Fruit fly (Drosophila melanogaster) whole organism, embryonic: Measurements from ENCODE around the gene Alh.

Experiments used
- B-H2 ChIP-seq: fragments of 200-800 bp; sonication (Bioruptor generic); optimal IDR thresholded peaks from 2 replicates; lab custom pipeline; 2018; ENCODE audit warnings: missing biosample characterization, mild to moderate bottlenecking, missing genetic modification characterization
- CG11723 ChIP-seq: fragments of 200-800 bp; sonication (Bioruptor generic); optimal IDR thresholded peaks from 2 replicates; lab custom pipeline; 2017; ENCODE audit warnings: missing biosample characterization, mild to moderate bottlenecking, missing genetic modification characterization
- CG12236 ChIP-seq: fragments of 200-800 bp; sonication (Bioruptor generic); optimal IDR thresholded peaks from 2 replicates; lab custom pipeline; 2016; ENCODE audit warnings: missing biosample characterization, missing genetic modification characterization
- CG12659 ChIP-seq: fragments of 200-800 bp; sonication (Bioruptor generic); optimal IDR thresholded peaks from 3 replicates; lab custom pipeline; 2017; ENCODE audit warnings: mild to moderate bottlenecking, missing biosample characterization, missing genetic modification reagents, missing genetic modification characterization
- CG1529 ChIP-seq: fragments of 200-800 bp; sonication (Bioruptor generic); optimal IDR thresholded peaks from 3 replicates; lab custom pipeline; 2018; ENCODE audit warnings: missing biosample characterization, missing genetic modification characterization
- CG16779 ChIP-seq: fragments of 200-800 bp; sonication (Bioruptor generic); IDR thresholded peaks from 2 replicates; pipeline ENCODE4 v1.3.6; 2022; ENCODE audit warnings: missing biosample characterization, missing genetic modification characterization
- CG33557 ChIP-seq: fragments of 200-800 bp; sonication (Bioruptor generic); optimal IDR thresholded peaks from 2 replicates; lab custom pipeline; 2019; ENCODE audit warnings: missing biosample characterization, mild to moderate bottlenecking, missing genetic modification characterization, moderate library complexity
- CG34376 ChIP-seq: fragments of 200-800 bp; sonication (Bioruptor generic); optimal IDR thresholded peaks from 2 replicates; lab custom pipeline; 2018; ENCODE audit warnings: missing biosample characterization, mild to moderate bottlenecking, missing genetic modification characterization
- CG4820 ChIP-seq: fragments of 200-800 bp; sonication (Bioruptor generic); optimal IDR thresholded peaks from 3 replicates; lab custom pipeline; 2016; ENCODE audit warnings: missing biosample characterization, missing genetic modification characterization
- CG4854 ChIP-seq: fragments of 200-800 bp; sonication (Bioruptor generic); optimal IDR thresholded peaks from 2 replicates; lab custom pipeline; 2016; ENCODE audit warnings: missing biosample characterization, missing genetic modification characterization, inconsistent platforms
- CG7372 ChIP-seq: fragments of 200-800 bp; sonication (Bioruptor generic); IDR thresholded peaks from 2 replicates; pipeline ENCODE4 v1.3.6; 2022; ENCODE audit warnings: missing biosample characterization, missing genetic modification characterization
- ERR ChIP-seq: fragments of 200-800 bp; sonication (Bioruptor generic); optimal IDR thresholded peaks from 2 replicates; lab custom pipeline; 2016; ENCODE audit warnings: missing biosample characterization, missing genetic modification characterization
- Fer3 ChIP-seq: fragments of 200-800 bp; sonication (Bioruptor generic); optimal IDR thresholded peaks from 2 replicates; lab custom pipeline; 2018; ENCODE audit warnings: missing biosample characterization, mild to moderate bottlenecking, missing genetic modification characterization, moderate library complexity
- Meics ChIP-seq: fragments of 200-800 bp; sonication (Bioruptor generic); optimal IDR thresholded peaks from 2 replicates; lab custom pipeline; 2017; ENCODE audit warnings: missing biosample characterization, mild to moderate bottlenecking, missing genetic modification characterization
- NC2β ChIP-seq: fragments of 200-800 bp; sonication (Bioruptor generic); optimal IDR thresholded peaks from 2 replicates; lab custom pipeline; 2016; ENCODE audit warnings: missing biosample characterization, missing genetic modification characterization
- abd-A ChIP-seq: fragments of 200-800 bp; sonication (Bioruptor generic); optimal IDR thresholded peaks from 3 replicates; lab custom pipeline; 2019; ENCODE audit warnings: missing biosample characterization, mild to moderate bottlenecking, missing genetic modification characterization, moderate library complexity
- ara ChIP-seq: fragments of 200-800 bp; sonication (Bioruptor generic); IDR thresholded peaks from 2 replicates; pipeline ENCODE4 v1.3.6; 2022; ENCODE audit warnings: missing biosample characterization, missing genetic modification characterization
- bigmax ChIP-seq: fragments of 200-800 bp; sonication (Bioruptor generic); optimal IDR thresholded peaks from 2 replicates; lab custom pipeline; 2018; ENCODE audit warnings: missing biosample characterization, mild to moderate bottlenecking, missing genetic modification characterization
- caup ChIP-seq: fragments of 200-800 bp; sonication (Bioruptor generic); optimal IDR thresholded peaks from 3 replicates; lab custom pipeline; 2017; ENCODE audit warnings: missing biosample characterization, mild to moderate bottlenecking, missing genetic modification characterization, moderate library complexity; ENCODE audit not compliant: severe bottlenecking
- chif ChIP-seq, 2 experiments: fragments of 200-800 bp; sonication (Bioruptor generic); optimal IDR thresholded peaks; 3 replicates each; lab custom pipeline; 2016; ENCODE audit warnings: missing biosample characterization in 2 of 2, missing genetic modification characterization in 2 of 2
- ci ChIP-seq: fragments of 200-800 bp; sonication (Bioruptor generic); IDR thresholded peaks from 3 replicates; pipeline ENCODE4 v1.3.6; 2022; ENCODE audit warnings: missing biosample characterization, missing genetic modification characterization
- crol ChIP-seq: fragments of 200-800 bp; sonication (Bioruptor generic); IDR thresholded peaks from 2 replicates; pipeline ENCODE4 v1.3.6; 2022; ENCODE audit warnings: missing biosample characterization, missing genetic modification characterization
- cwo ChIP-seq: fragments of 200-800 bp; sonication (Bioruptor generic); optimal IDR thresholded peaks from 3 replicates; lab custom pipeline; 2017; ENCODE audit warnings: missing biosample characterization, missing genetic modification characterization, mild to moderate bottlenecking, moderate library complexity, missing genetic modification reagents
- exex ChIP-seq: fragments of 200-800 bp; sonication (Bioruptor generic); optimal IDR thresholded peaks from 4 replicates; lab custom pipeline; 2018; ENCODE audit warnings: missing biosample characterization, mild to moderate bottlenecking, missing genetic modification characterization, moderate library complexity
- fd3F ChIP-seq: fragments of 200-800 bp; sonication (Bioruptor generic); optimal IDR thresholded peaks from 2 replicates; lab custom pipeline; 2018; ENCODE audit warnings: missing biosample characterization, mild to moderate bottlenecking, missing genetic modification characterization, moderate library complexity
- inv ChIP-seq: fragments of 200-800 bp; sonication (Bioruptor generic); IDR thresholded peaks from 2 replicates; pipeline ENCODE4 v1.3.6; 2022; ENCODE audit warnings: missing biosample characterization, missing genetic modification characterization; ENCODE audit not compliant: partially characterized antibody
- peb ChIP-seq: fragments of 200-800 bp; sonication (Bioruptor generic); IDR thresholded peaks from 2 replicates; pipeline ENCODE4 v1.3.6; 2022; ENCODE audit warnings: missing biosample characterization, missing genetic modification characterization
- pnt ChIP-seq: fragments of 200-800 bp; sonication (Bioruptor generic); optimal IDR thresholded peaks from 3 replicates; lab custom pipeline; 2016; ENCODE audit warnings: missing biosample characterization, missing genetic modification characterization
- run ChIP-seq: fragments of 200-800 bp; sonication (Bioruptor generic); optimal IDR thresholded peaks from 3 replicates; lab custom pipeline; 2018; ENCODE audit warnings: missing biosample characterization, mild to moderate bottlenecking, missing genetic modification characterization
- stwl ChIP-seq: fragments of 200-800 bp; sonication (Bioruptor generic); optimal IDR thresholded peaks from 3 replicates; lab custom pipeline; 2018; ENCODE audit warnings: missing biosample characterization, mild to moderate bottlenecking, missing genetic modification characterization, moderate library complexity
- sug ChIP-seq: fragments of 200-800 bp; optimal IDR thresholded peaks from 2 replicates; lab custom pipeline; 2019; ENCODE audit warnings: missing biosample characterization, mild to moderate bottlenecking, missing genetic modification characterization, moderate library complexity
- twi ChIP-seq: fragments of 200-800 bp; optimal IDR thresholded peaks from 2 replicates; lab custom pipeline; 2019; ENCODE audit warnings: missing biosample characterization, mild to moderate bottlenecking, missing genetic modification characterization, moderate library complexity
- wdn ChIP-seq: fragments of 200-800 bp; sonication (Bioruptor generic); IDR thresholded peaks from 2 replicates; pipeline ENCODE4 v1.3.6; 2022; ENCODE audit warnings: missing biosample characterization, missing genetic modification characterization
- zfh1 ChIP-seq: fragments of 200-800 bp; sonication (Bioruptor generic); IDR thresholded peaks from 3 replicates; pipeline ENCODE4 v1.3.6; 2022; ENCODE audit warnings: missing biosample characterization, missing genetic modification characterization

Alh gene

DNA sequence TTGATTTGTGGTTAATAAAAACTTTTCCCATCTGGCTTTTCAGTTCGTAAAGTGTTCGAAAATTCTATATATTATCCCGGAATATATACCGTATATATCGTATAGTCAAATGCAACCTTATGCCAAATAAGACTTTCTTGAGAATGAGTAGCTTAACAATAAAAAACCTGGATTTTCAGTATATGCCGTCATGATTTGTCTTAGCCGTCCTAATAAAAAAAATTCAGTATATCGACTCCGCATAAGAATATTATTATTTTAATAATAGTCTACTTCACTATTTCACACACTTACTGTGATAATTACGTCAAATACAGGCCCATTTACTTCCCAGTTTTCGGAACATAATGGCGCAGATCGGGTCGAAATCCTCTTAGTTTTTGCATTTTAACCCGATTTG is 62.1 kb downstream of the Alh start, which contains the start of gene Mst84B:
Mst84B (plus strand) TSS at position 301 of the 400 bp plus-strand sequence.
- TF ChIP-seq pnt (GFP tag; lab: Kevin White, UChicago) (no peak), NC2β (GFP tag; lab: Kevin White, UChicago) (no peak)

DNA sequence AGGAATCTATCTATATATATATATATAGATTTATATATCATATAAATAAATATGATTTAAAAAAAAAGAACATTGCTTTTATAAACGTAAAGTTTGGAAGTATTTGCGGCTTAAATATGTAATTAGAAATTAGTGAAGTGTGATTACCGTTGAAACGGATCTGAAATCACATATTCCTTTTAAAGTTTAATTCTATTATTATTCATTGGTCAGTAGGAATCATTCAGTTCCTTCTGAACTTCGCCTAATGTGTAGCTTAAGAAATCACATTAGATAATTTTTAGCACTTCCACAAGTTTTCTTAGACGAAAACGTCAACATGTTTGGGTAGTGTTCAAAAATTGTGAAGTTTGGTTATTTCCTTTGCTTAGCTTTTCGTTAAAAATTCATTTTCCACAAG is 63.5 kb downstream of the Alh start, which contains the start of gene djl:
djl (plus strand) TSS at position 301 of the 400 bp plus-strand sequence.
- TF ChIP-seq CG4820 (GFP tag; lab: Kevin White, UChicago) (no peak), peb (GFP tag; lab: Robert Waterston, UW) (no peak), twi (tag; lab: Kevin White, UChicago) (no peak), abd-A (no peak), CG4854 (GFP tag; lab: Kevin White, UChicago) (no peak), CG33557 (GFP tag; lab: Kevin White, UChicago) (no peak), inv (GFP tag; lab: Robert Waterston, UW) (no peak), CG16779 (GFP tag; lab: Robert Waterston, UW) (no peak), stwl (tag; lab: Kevin White, UChicago) (no peak), bigmax (GFP tag; lab: Kevin White, UChicago) (no peak), CG7372 (no peak)

DNA sequence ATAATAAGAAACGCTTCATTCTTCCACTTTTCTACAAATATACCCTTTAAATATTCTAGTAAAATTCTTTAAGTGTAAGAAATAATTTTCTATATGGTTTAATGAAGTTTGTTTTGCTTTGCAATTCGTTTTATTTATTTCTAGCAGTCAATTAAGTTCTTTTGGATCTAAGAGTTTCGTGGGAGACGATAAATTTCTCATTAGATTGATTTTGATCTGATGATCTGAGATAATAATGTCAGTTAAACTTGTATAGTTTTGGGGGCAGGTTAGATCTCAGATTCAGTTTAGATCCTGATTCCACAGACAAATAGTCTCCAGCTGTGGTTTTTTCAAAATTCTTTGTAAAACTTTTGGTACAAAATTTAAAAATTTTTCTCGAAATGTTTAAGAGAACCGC is 65.0 kb downstream of the Alh start, which contains the start of gene dj:
dj (plus strand) TSS at position 301 of the 400 bp plus-strand sequence.
- no peak for TF ChIP-seq CG11723 (GFP tag; lab: Kevin White, UChicago)
- no peak for TF ChIP-seq caup (GFP tag; lab: Kevin White, UChicago)
- TF ChIP-seq fd3F (GFP tag; lab: Kevin White, UChicago), result no peak
- no peak for TF ChIP-seq CG1529 (GFP tag; lab: Kevin White, UChicago)
- TF ChIP-seq Fer3 (tag; lab: Kevin White, UChicago), result no peak
- no peak for TF ChIP-seq ara (GFP tag; lab: Robert Waterston, UW)
- TF ChIP-seq wdn, result no peak
- no peak for TF ChIP-seq crol (GFP tag; lab: Robert Waterston, UW)
- no peak for TF ChIP-seq ci (GFP tag; lab: Robert Waterston, UW)
- no peak for TF ChIP-seq CG12659 (GFP tag; lab: Kevin White, UChicago)
- TF ChIP-seq zfh1 (GFP tag; lab: Robert Waterston, UW), result no peak
- TF ChIP-seq B-H2 (GFP tag; lab: Kevin White, UChicago), result no peak

DNA sequence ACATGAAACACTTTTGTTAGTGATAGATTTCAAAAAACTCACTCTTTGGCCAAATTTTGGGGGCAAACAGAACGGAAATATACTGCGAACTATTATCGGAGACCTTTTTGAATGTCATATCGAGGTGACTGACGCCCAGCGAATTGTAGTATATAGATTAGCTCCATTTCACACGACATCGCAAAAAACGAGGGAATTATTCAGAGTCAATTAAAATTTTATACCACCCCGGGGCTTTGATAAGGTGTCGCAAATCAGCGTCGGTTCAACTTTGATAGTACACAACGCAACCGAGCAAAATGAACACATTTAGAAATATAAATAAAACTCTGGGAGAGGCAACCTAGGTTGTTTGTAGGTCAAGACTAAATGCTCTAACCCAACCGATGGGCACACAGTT is 66.0 kb downstream of the Alh start:
- peak; percentile 11 for TF ChIP-seq CG34376 (GFP tag; lab: Kevin White, UChicago)
- TF ChIP-seq exex, result peak; percentile 69
- TF ChIP-seq cwo (GFP tag; lab: Kevin White, UChicago), result peak; percentile 59
- TF ChIP-seq run, result no peak
- TF ChIP-seq ERR (GFP tag; lab: Kevin White, UChicago), result peak; percentile 70
- peak; percentile 94 for TF ChIP-seq sug (tag; lab: Kevin White, UChicago)

DNA sequence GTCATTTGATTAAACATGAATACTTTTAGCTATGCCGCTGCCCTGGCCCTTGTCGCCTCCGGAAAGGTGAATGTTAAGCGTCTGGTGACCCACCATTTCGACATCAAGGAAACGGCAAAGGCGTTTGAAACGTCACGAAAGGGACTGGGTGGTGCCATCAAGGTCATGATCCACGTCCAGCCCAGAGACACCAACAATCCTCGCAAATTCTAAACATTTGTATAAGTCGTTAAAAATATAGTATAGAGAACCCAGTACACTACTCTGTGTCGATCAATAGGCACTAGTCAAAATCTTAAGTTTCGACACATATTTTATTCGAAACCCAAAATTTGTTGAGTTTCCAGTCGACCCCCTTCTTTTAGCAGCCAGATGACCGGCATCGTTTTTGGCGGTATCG is 69.7 kb downstream of the Alh start, which contains the start of gene CG1979:
CG1979 (plus strand) TSS at position 301 of the 400 bp plus-strand sequence.
- TF ChIP-seq CG12236 (GFP tag; lab: Kevin White, UChicago) (no peak), chif (GFP tag; optimal IDR thresholded peaks at IDR 0.05; lab: Kevin White, UChicago) (no peak), Meics (GFP tag; lab: Kevin White, UChicago) (no peak)
